Fruit fly (Drosophila melanogaster) whole organism, adult: ENCODE data around the gene CG32100.

Source experiments
- CG11617 ChIP-seq: fragments of 200-800 bp; sonication (Bioruptor generic); optimal IDR thresholded peaks from 2 replicates; lab custom pipeline; 2017; ENCODE audit warnings: mild to moderate bottlenecking, missing biosample characterization, missing genetic modification reagents, missing genetic modification characterization
- CG1620 ChIP-seq: fragments of 200-800 bp; sonication (Bioruptor generic); optimal IDR thresholded peaks from 2 replicates; lab custom pipeline; 2016; ENCODE audit warnings: missing biosample characterization, missing genetic modification characterization
- tj ChIP-seq: fragments of 200-800 bp; sonication (Bioruptor generic); optimal IDR thresholded peaks from 3 replicates; lab custom pipeline; 2017; ENCODE audit warnings: missing biosample characterization, mild to moderate bottlenecking, missing genetic modification characterization, moderate library complexity

DNA sequence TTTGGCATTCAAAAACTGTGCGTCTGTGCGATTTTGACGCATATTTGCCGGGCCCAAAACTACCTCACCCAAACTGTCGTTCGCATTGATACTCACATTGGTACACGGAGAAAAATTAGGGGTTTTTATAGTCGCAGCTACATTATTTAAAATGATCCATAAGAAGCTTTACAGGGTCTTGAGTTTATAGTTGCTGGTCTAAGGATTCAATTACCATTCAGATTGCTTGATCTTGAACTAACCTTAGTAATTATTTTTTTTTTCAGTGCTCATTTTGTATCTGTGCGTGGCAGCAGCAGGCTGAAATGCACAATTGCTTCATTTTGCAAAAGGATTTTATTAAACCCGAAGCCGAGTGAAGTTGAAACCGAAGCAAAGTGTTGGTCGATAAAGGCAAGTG lies 20.0 kb downstream of the CG32100 start:
- TF ChIP-seq tj (no peak), CG1620 (GFP tag; lab: Kevin White, UChicago) (no peak), CG11617 (GFP tag; lab: Kevin White, UChicago) (no peak)
